Worm (Caenorhabditis elegans) whole organism, young adult: ENCODE data around the gene D2096.13.

ENCODE experiments used
- B0035.1 ChIP-seq: sonication (generic microtip); optimal IDR thresholded peaks from 2 replicates; lab custom pipeline; 2016; ENCODE audit warnings: missing genetic modification characterization, mild to moderate bottlenecking, missing compliant biosample characterization, missing genotype, missing genetic modification reagents
- F10E7.11 ChIP-seq: sonication (generic microtip); optimal IDR thresholded peaks from 2 replicates; lab custom pipeline; 2017; ENCODE audit warnings: mild to moderate bottlenecking, missing genetic modification characterization, moderate library complexity, missing compliant biosample characterization
- F22D6.2 ChIP-seq: sonication (generic microtip); optimal IDR thresholded peaks from 2 replicates; lab custom pipeline; 2016; ENCODE audit warnings: mild to moderate bottlenecking, missing genetic modification characterization, missing compliant biosample characterization
- F37B4.10 ChIP-seq: fragments of 200-800 bp; sonication (Bioruptor generic); IDR thresholded peaks from 2 replicates; pipeline ENCODE4 v1.3.6; 2022; ENCODE audit warnings: missing genetic modification characterization, missing compliant biosample characterization
- F52B5.7 ChIP-seq: sonication (generic microtip); optimal IDR thresholded peaks from 2 replicates; lab custom pipeline; 2016; ENCODE audit warnings: mild to moderate bottlenecking, missing genetic modification characterization, missing compliant biosample characterization
- F57C9.4 ChIP-seq: sonication (generic microtip); optimal IDR thresholded peaks from 2 replicates; lab custom pipeline; 2017; ENCODE audit warnings: mild to moderate bottlenecking, missing genetic modification characterization, missing compliant biosample characterization
- K12H6.12 ChIP-seq: fragments of 200-800 bp; sonication (Bioruptor generic); optimal IDR thresholded peaks from 2 replicates; lab custom pipeline; 2018; ENCODE audit warnings: mild to moderate bottlenecking, missing genetic modification characterization, missing compliant biosample characterization
- Y67H2A.10 ChIP-seq: fragments of 200-800 bp; sonication (Bioruptor generic); conservative IDR thresholded peaks from 2 replicates; pipeline ENCODE4 v1.3.6; 2022; ENCODE audit warnings: missing genetic modification reagents, missing genetic modification characterization, missing compliant biosample characterization
- akir-1 ChIP-seq: fragments of 200-800 bp; sonication (Bioruptor generic); optimal IDR thresholded peaks from 2 replicates; lab custom pipeline; 2018; ENCODE audit warnings: mild to moderate bottlenecking, missing genetic modification characterization, moderate library complexity, missing compliant biosample characterization
- aptf-3 ChIP-seq: fragments of 200-800 bp; sonication (Bioruptor generic); IDR thresholded peaks from 2 replicates; pipeline ENCODE4 v1.3.6; 2022; ENCODE audit warnings: missing genetic modification characterization, missing compliant biosample characterization
- atf-7 ChIP-seq: sonication (generic microtip); optimal IDR thresholded peaks from 2 replicates; lab custom pipeline; 2017; ENCODE audit warnings: mild to moderate bottlenecking, missing genetic modification characterization, missing compliant biosample characterization
- attf-3 ChIP-seq: fragments of 200-800 bp; sonication (Bioruptor generic); conservative IDR thresholded peaks from 2 replicates; pipeline ENCODE4 v1.3.6; 2022; ENCODE audit warnings: missing genetic modification reagents, missing genetic modification characterization, missing compliant biosample characterization
- attf-6 ChIP-seq: fragments of 200-800 bp; sonication (Bioruptor generic); IDR thresholded peaks from 2 replicates; pipeline ENCODE4 v1.3.6; 2022; ENCODE audit warnings: missing genetic modification reagents, missing genetic modification characterization, missing compliant biosample characterization
- bed-2 ChIP-seq: fragments of 200-800 bp; sonication (Bioruptor generic); IDR thresholded peaks from 2 replicates; pipeline ENCODE4 v1.3.6; 2022; ENCODE audit warnings: missing genetic modification reagents, missing genetic modification characterization, missing compliant biosample characterization
- cebp-1 ChIP-seq, 2 experiments: fragments of 200-800 bp in 1 of 2; sonication (Bioruptor generic) in 1 of 2; sonication (generic microtip) in 1 of 2; IDR thresholded peaks in 1 of 2; optimal IDR thresholded peaks in 1 of 2; 2 replicates each; pipeline versions ENCODE4 v1.3.6 to Lab custom; 2017 to 2022; ENCODE audit warnings: missing compliant biosample characterization in 2 of 2, missing genetic modification characterization in 2 of 2, mild to moderate bottlenecking in 1 of 2, missing genetic modification reagents in 1 of 2, moderate library complexity in 1 of 2
- ceh-100 ChIP-seq: fragments of 200-800 bp; sonication (Bioruptor generic); IDR thresholded peaks from 2 replicates; pipeline ENCODE4 v1.3.6; 2022; ENCODE audit warnings: missing genetic modification reagents, missing genetic modification characterization, missing compliant biosample characterization
- ceh-91 ChIP-seq: fragments of 200-800 bp; sonication (Bioruptor generic); IDR thresholded peaks from 2 replicates; pipeline ENCODE4 v1.3.6; 2022; ENCODE audit warnings: missing genetic modification reagents, missing genetic modification characterization, missing compliant biosample characterization
- dpff-1 ChIP-seq: sonication (generic microtip); optimal IDR thresholded peaks from 2 replicates; lab custom pipeline; 2017; ENCODE audit warnings: mild to moderate bottlenecking, missing genetic modification characterization, missing compliant biosample characterization
- ets-4 ChIP-seq: fragments of 200-800 bp; sonication (Bioruptor generic); optimal IDR thresholded peaks from 2 replicates; lab custom pipeline; 2018; ENCODE audit warnings: mild to moderate bottlenecking, missing genetic modification characterization, missing compliant biosample characterization
- him-1 ChIP-seq: sonication (generic microtip); optimal IDR thresholded peaks from 2 replicates; lab custom pipeline; 2016; ENCODE audit warnings: missing genotype, missing genetic modification reagents, missing genetic modification characterization, missing compliant biosample characterization
- hlh-12 ChIP-seq: sonication (generic microtip); optimal IDR thresholded peaks from 2 replicates; lab custom pipeline; 2016; ENCODE audit warnings: missing genetic modification characterization, missing compliant biosample characterization
- hmg-20 ChIP-seq: fragments of 200-800 bp; sonication (Bioruptor generic); IDR thresholded peaks from 2 replicates; pipeline ENCODE4 v1.3.6; 2022; ENCODE audit warnings: missing genetic modification reagents, missing genetic modification characterization, missing compliant biosample characterization
- lag-1 ChIP-seq: fragments of 200-800 bp; sonication (Bioruptor generic); IDR thresholded peaks from 2 replicates; pipeline ENCODE4 v1.3.6; 2022; ENCODE audit warnings: missing genetic modification reagents, missing genetic modification characterization, missing compliant biosample characterization
- let-607 ChIP-seq, 2 experiments: fragments of 200-800 bp in 1 of 2; sonication (Bioruptor generic) in 1 of 2; sonication (generic microtip) in 1 of 2; optimal IDR thresholded peaks; 2 replicates each; lab custom pipeline; 2016 to 2018; ENCODE audit warnings: mild to moderate bottlenecking in 2 of 2, missing compliant biosample characterization in 2 of 2, missing genetic modification characterization in 2 of 2, moderate library complexity in 2 of 2, missing genotype in 1 of 2
- lin-26 ChIP-seq: fragments of 200-800 bp; sonication (Bioruptor generic); IDR thresholded peaks from 2 replicates; pipeline ENCODE4 v1.3.6; 2022; ENCODE audit warnings: missing genetic modification reagents, missing genetic modification characterization, missing compliant biosample characterization
- lin-35 ChIP-seq, 3 experiments: fragments of 150-350 bp in 2 of 3; sonication (generic microtip) in 1 of 3; optimal IDR thresholded peaks; 2 replicates each; lab custom pipeline; 2014 to 2018; ENCODE audit warnings: missing biosample characterization in 3 of 3, missing genetic modification characterization in 3 of 3, missing genetic modification reagents in 3 of 3
- lin-40 ChIP-seq: sonication (generic microtip); optimal IDR thresholded peaks from 2 replicates; lab custom pipeline; 2016; ENCODE audit warnings: missing genetic modification characterization, mild to moderate bottlenecking, missing compliant biosample characterization, missing genotype, missing genetic modification reagents
- lin-54 ChIP-seq: fragments of 200-800 bp; sonication (Bioruptor generic); optimal IDR thresholded peaks from 2 replicates; lab custom pipeline; 2018; ENCODE audit warnings: mild to moderate bottlenecking, missing genetic modification characterization, missing compliant biosample characterization
- lsl-1 ChIP-seq: fragments of 200-800 bp; sonication (Bioruptor generic); optimal IDR thresholded peaks from 2 replicates; lab custom pipeline; 2018; ENCODE audit warnings: mild to moderate bottlenecking, missing genetic modification characterization, moderate library complexity, missing compliant biosample characterization
- mcd-1 ChIP-seq: fragments of 200-800 bp; sonication (Bioruptor generic); IDR thresholded peaks from 2 replicates; pipeline ENCODE4 v1.3.6; 2022; ENCODE audit warnings: missing genetic modification reagents, missing genetic modification characterization, missing compliant biosample characterization
- mel-28 ChIP-seq: sonication (generic microtip); optimal IDR thresholded peaks from 2 replicates; lab custom pipeline; 2016; ENCODE audit warnings: borderline replicate concordance, mild to moderate bottlenecking, missing genetic modification characterization, missing compliant biosample characterization
- mes-4 ChIP-seq: sonication (generic microtip); optimal IDR thresholded peaks from 2 replicates; lab custom pipeline; 2016; ENCODE audit warnings: missing genotype, missing genetic modification characterization, missing compliant biosample characterization
- nfyb-1 ChIP-seq: fragments of 200-800 bp; sonication (Bioruptor generic); IDR thresholded peaks from 2 replicates; pipeline ENCODE4 v1.3.6; 2022; ENCODE audit warnings: missing genetic modification reagents, missing genetic modification characterization, missing compliant biosample characterization
- nhr-120 ChIP-seq: fragments of 200-800 bp; sonication (Bioruptor generic); IDR thresholded peaks from 2 replicates; pipeline ENCODE4 v1.3.6; 2022; ENCODE audit warnings: missing genetic modification characterization, missing compliant biosample characterization
- nhr-179 ChIP-seq: sonication (generic microtip); optimal IDR thresholded peaks from 2 replicates; lab custom pipeline; 2016; ENCODE audit warnings: mild to moderate bottlenecking, missing genetic modification characterization, missing compliant biosample characterization
- nhr-27 ChIP-seq: fragments of 200-800 bp; sonication (Bioruptor generic); optimal IDR thresholded peaks from 2 replicates; lab custom pipeline; 2018; ENCODE audit warnings: mild to moderate bottlenecking, missing genetic modification characterization, moderate library complexity, missing compliant biosample characterization
- nhr-90 ChIP-seq: sonication (generic microtip); optimal IDR thresholded peaks from 2 replicates; lab custom pipeline; 2016; ENCODE audit warnings: missing genotype, mild to moderate bottlenecking, missing genetic modification characterization, missing compliant biosample characterization
- pbrm-1 ChIP-seq: fragments of 200-800 bp; sonication (Bioruptor generic); IDR thresholded peaks from 2 replicates; pipeline ENCODE4 v1.3.6; 2022; ENCODE audit warnings: missing genetic modification reagents, missing genetic modification characterization, missing compliant biosample characterization
- rec-8 ChIP-seq, 2 experiments: sonication (generic microtip); optimal IDR thresholded peaks; 2 replicates each; lab custom pipeline; 2016; ENCODE audit warnings: mild to moderate bottlenecking in 2 of 2, missing genetic modification characterization in 2 of 2, missing genetic modification reagents in 2 of 2, missing genotype in 2 of 2, missing biosample characterization in 1 of 2, missing compliant biosample characterization in 1 of 2, moderate library complexity in 1 of 2
- snpc-3.4 ChIP-seq: sonication (generic microtip); optimal IDR thresholded peaks from 2 replicates; lab custom pipeline; 2017; ENCODE audit warnings: missing genetic modification characterization, mild to moderate bottlenecking, missing compliant biosample characterization, antibody characterized with exemption, moderate library complexity, missing genotype, missing genetic modification reagents
- snpc-4 ChIP-seq, 5 experiments: fragments of 150-350 bp in 1 of 5; sonication (generic microtip) in 4 of 5; optimal IDR thresholded peaks; 2 replicates each; lab custom pipeline; 2014 to 2018; ENCODE audit warnings: missing genetic modification characterization in 5 of 5, missing biosample characterization in 3 of 5, antibody characterized with exemption in 2 of 5, mild to moderate bottlenecking in 2 of 5, missing compliant biosample characterization in 2 of 5, missing genotype in 2 of 5, moderate library complexity in 2 of 5, missing genetic modification reagents in 1 of 5
- unc-130 ChIP-seq: sonication (generic microtip); optimal IDR thresholded peaks from 2 replicates; lab custom pipeline; 2016; ENCODE audit warnings: missing genetic modification reagents, missing genetic modification characterization, missing compliant biosample characterization
- zim-3 ChIP-seq: sonication (generic microtip); optimal IDR thresholded peaks from 2 replicates; lab custom pipeline; 2017; ENCODE audit warnings: mild to moderate bottlenecking, missing genetic modification characterization, moderate library complexity, missing compliant biosample characterization
- ztf-22 ChIP-seq: fragments of 200-800 bp; sonication (Bioruptor generic); optimal IDR thresholded peaks from 2 replicates; lab custom pipeline; 2018; ENCODE audit warnings: mild to moderate bottlenecking, missing genetic modification characterization, moderate library complexity, missing compliant biosample characterization
- ztf-25 ChIP-seq: fragments of 200-800 bp; sonication (Bioruptor generic); IDR thresholded peaks from 2 replicates; pipeline ENCODE4 v1.3.6; 2022; ENCODE audit warnings: missing genetic modification reagents, missing genetic modification characterization, missing compliant biosample characterization
- ztf-26 ChIP-seq: sonication (generic microtip); optimal IDR thresholded peaks from 2 replicates; lab custom pipeline; 2017; ENCODE audit warnings: missing genetic modification characterization, missing compliant biosample characterization

The D2096.13 gene

ce11 chrIV:8375381-8375780 lies 17.0 kb upstream of the D2096.13 start (continued):
- TF ChIP-seq Y67H2A.10 (0 out of 2 replicates have a peak, but pooled peaks have one; percentile 43), akir-1 (GFP tag; lab: Kevin White, UChicago) (no peak), nhr-90 (tag; lab: Kevin White, UChicago) (peak; percentile 82), ceh-100 (GFP tag; lab: Robert Waterston, UW) (no peak), snpc-4 (GFP tag; optimal IDR thresholded peaks at IDR 0.05; lab: Kevin White, UChicago) (peak; percentile 86), snpc-4 (tag; optimal IDR thresholded peaks at IDR 0.05; lab: Kevin White, UChicago) (peak in 3 of 4 experiments; percentile 70 to 74 (median 71)), mel-28 (tag; lab: Kevin White, UChicago) (no peak), let-607 (tag; optimal IDR thresholded peaks at IDR 0.05; lab: Kevin White, UChicago) (peak in 1 of 2 experiments; percentile 50), snpc-3.4 (tag; lab: Kevin White, UChicago) (peak; percentile 82), attf-3 (GFP tag; lab: Robert Waterston, UW) (peak; percentile 67), zim-3 (tag; lab: Kevin White, UChicago) (peak; percentile 75), ztf-25 (GFP tag; lab: Robert Waterston, UW) (peak; percentile 44; the same call in 1 of the 2 replicates), atf-7 (peak; percentile 31), mes-4 (tag; lab: Kevin White, UChicago) (peak; percentile 73), hmg-20 (GFP tag; lab: Robert Waterston, UW) (0 out of 2 replicates have a peak, but pooled peaks have one; percentile 37), dpff-1 (no peak), cebp-1 (GFP tag; IDR thresholded peaks at IDR 0.05; lab: Robert Waterston, UW) (0 out of 2 replicates have a peak, but pooled peaks have one; percentile 9), cebp-1 (tag; optimal IDR thresholded peaks at IDR 0.05; lab: Kevin White, UChicago) (peak; percentile 70), nhr-179 (tag; lab: Kevin White, UChicago) (no peak), lsl-1 (peak; percentile 44), hlh-12 (tag; lab: Kevin White, UChicago) (peak; percentile 22), lin-40 (peak; percentile 64), ets-4 (no peak), F52B5.7 (tag; lab: Kevin White, UChicago) (peak; percentile 74), ztf-26 (tag; lab: Kevin White, UChicago) (peak; percentile 42), F57C9.4 (tag; lab: Kevin White, UChicago) (no peak), him-1 (peak; percentile 88), aptf-3 (0 out of 2 replicates have a peak, but pooled peaks have one; percentile 36), K12H6.12 (tag; lab: Kevin White, UChicago) (peak; percentile 9), rec-8 (tag; optimal IDR thresholded peaks at IDR 0.05; lab: Kevin White, UChicago) (peak; percentile 51 to 76), F10E7.11 (tag; lab: Kevin White, UChicago) (no peak), lag-1 (GFP tag; lab: Robert Waterston, UW) (no peak), ceh-91 (no peak), F37B4.10 (GFP tag; lab: Robert Waterston, UW) (no peak), pbrm-1 (GFP tag; lab: Robert Waterston, UW) (peak; percentile 62; the same call in 1 of the 2 replicates), nhr-27 (tag; lab: Kevin White, UChicago) (peak; percentile 21), mcd-1 (GFP tag; lab: Robert Waterston, UW) (peak; percentile 59; the same call in 1 of the 2 replicates), nfyb-1 (GFP tag; lab: Robert Waterston, UW) (peak; percentile 83), nhr-120 (GFP tag; lab: Robert Waterston, UW) (no peak), lin-26 (peak; percentile 84), unc-130 (peak; percentile 85), lin-35 (GFP tag; optimal IDR thresholded peaks at IDR 0.05; lab: Kevin White, UChicago) (peak in 1 of 3 experiments; percentile 61), F22D6.2 (tag; lab: Kevin White, UChicago) (no peak), bed-2 (GFP tag; lab: Robert Waterston, UW) (no peak), B0035.1 (tag; lab: Kevin White, UChicago) (peak; percentile 29), ztf-22 (GFP tag; lab: Kevin White, UChicago) (no peak), attf-6 (GFP tag; lab: Robert Waterston, UW) (0 out of 2 replicates have a peak, but pooled peaks have one; percentile 16), lin-54 (GFP tag; lab: Kevin White, UChicago) (peak; percentile 63)
